Worm (Caenorhabditis elegans): Measurements from ENCODE around the gene zig-12.

Gene zig-12

DNA sequence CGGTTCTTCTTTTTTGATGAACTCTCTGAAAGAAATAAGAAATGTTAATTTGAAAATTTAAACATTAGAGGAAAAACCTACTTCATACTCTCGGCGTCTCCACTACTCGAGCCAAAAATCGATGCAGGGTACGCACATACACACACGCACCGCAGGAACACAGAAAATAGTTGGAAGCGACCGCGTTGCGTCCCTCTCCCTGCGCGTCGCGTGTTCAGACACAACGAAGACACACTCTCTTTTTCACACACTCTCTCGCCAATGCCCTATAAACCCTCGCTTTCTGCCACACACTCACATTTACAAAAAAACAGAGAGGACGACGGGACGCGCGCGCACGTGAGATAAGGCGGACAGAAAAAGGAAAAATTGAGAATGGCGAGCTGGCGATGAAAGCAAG is 47.2 kb downstream of the zig-12 start, which contains the start of gene R04E5.9:
R04E5.9 (minus strand) TSS at position 235 of the 400 bp plus-strand sequence.
- TF ChIP-seq W03F9.2 (tag; optimal IDR thresholded peaks at IDR 0.05): peak; percentile 69
- TF ChIP-seq dao-5 (tag; optimal IDR thresholded peaks at IDR 0.05): peak; percentile 42
- peak; percentile 98 for TF ChIP-seq him-1 (tag; optimal IDR thresholded peaks at IDR 0.05)

- TF ChIP-seq dao-5 (tag; optimal IDR thresholded peaks at IDR 0.05) (no peak), W03F9.2 (tag; optimal IDR thresholded peaks at IDR 0.05) (no peak), him-1 (tag; optimal IDR thresholded peaks at IDR 0.05) (no peak)
These were observed 48.2 kb downstream of the zig-12 start, which contains the start of gene cnnm-2 for ce11 chrX:8811916-8812315. Gene cnnm-2 (plus strand): TSS chrX:8812105.

Measured in whole organism, L4/young adult.